Worm (Caenorhabditis elegans) whole organism, L4/young adult: ENCODE results near the gene F32D8.15.

Experiments used
- W03F9.2 ChIP-seq: fragments of 150-350 bp; optimal IDR thresholded peaks from 2 replicates; lab custom pipeline; 2014; ENCODE audit warnings: missing biosample characterization, missing genetic modification characterization
- dao-5 ChIP-seq: sonication (generic microtip); optimal IDR thresholded peaks from 2 replicates; lab custom pipeline; 2016; ENCODE audit warnings: missing genotype, missing genetic modification characterization, moderate library complexity, missing compliant biosample characterization
- him-1 ChIP-seq: sonication (generic microtip); optimal IDR thresholded peaks from 2 replicates; lab custom pipeline; 2016; ENCODE audit warnings: missing genotype, missing genetic modification reagents, missing genetic modification characterization, missing compliant biosample characterization

Gene F32D8.15

DNA sequence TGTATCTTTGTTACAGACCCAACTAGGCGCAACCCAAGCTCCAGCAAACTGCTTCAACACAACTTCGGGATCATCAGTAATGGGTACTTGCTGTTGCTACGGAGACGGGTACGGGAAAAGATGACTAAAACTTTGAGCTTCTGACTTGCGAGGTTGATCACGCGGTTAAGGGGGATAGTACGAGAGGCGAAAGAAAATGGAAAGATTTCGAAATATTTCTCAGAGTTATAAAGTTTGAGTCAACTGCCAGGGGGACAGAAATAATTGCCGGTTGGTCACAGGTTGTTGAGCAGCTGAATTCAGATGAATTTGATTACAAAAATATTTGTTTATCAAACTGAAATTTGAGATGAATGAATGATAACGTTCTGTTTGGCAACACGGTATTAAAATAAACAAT lies 21.8 kb downstream of the F32D8.15 start:
- TF ChIP-seq W03F9.2 (tag; lab: Kevin White, UChicago): no peak

DNA sequence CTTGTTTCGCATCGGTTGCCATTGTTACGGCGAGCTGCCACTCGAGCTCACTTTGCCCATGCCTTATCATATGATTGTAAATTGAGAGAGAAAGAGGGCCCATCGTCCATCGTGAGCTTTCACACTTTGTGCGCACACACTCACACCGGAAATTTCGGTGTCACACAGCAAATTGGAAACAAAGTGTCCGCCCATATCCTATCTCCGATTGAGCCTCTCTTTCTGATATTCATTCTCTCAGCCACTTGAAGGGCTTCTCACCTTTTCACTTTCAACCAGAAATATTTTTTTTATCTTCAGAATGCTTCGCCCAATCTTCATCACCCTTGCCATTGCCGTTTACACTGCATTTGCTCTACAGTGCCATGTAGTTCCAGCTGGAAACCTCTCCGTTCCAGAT lies 25.7 kb downstream of the F32D8.15 start, which contains the start of gene F58B4.3:
Gene F58B4.3, plus strand, starts transcription at position 301 of the 400 bp plus-strand sequence.
- no peak for TF ChIP-seq W03F9.2 (tag; lab: Kevin White, UChicago)
- no peak for TF ChIP-seq him-1 (tag; lab: Kevin White, UChicago)
- no peak for TF ChIP-seq dao-5 (tag; lab: Kevin White, UChicago)

DNA sequence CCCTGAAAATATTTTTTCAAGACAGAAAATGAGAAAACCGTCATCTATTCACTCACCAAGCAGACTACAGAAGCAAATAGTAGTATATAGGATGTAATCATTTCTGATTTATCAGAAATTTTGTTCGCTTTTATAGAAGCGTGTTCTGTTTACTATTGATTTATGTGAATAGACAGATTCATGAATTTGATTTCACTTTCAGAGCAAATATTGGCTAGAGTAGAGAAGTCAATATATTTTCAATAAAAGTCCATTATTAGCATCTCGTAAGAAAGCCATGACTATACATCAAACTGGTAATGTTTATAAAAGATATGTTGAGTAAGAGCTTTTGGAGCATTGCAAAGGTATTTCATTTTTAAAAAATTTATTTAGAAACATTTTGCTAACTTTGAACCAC lies 27.3 kb downstream of the F32D8.15 start, which contains the start of gene scvp-1:
Gene scvp-1, minus strand, starts transcription at position 101 of the 400 bp plus-strand sequence.
- TF ChIP-seq dao-5 (tag; lab: Kevin White, UChicago): no peak

DNA sequence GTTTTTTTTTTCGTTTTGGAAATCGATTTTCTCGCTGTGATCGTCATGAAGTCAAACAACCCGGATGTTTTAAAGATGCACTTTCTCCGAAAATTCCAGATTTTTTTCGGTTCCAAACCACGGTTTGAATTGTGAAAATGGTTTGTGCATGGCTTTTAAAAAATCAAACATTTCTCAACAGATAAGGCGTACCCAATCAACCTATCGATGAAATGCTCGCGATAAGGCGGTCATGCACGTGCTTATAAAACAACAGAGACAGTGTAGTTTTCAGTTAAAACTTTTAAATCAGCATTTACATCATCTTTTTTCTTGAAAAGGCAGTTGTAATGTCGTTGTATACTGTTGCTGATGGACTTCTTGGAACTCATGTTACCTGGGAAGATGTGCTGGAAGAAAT lies 28.6 kb downstream of the F32D8.15 start, which contains the start of gene F58B4.5:
Gene F58B4.5, plus strand, starts transcription at position 283 of the 400 bp plus-strand sequence.
- no peak for TF ChIP-seq dao-5 (tag; lab: Kevin White, UChicago)
- no peak for TF ChIP-seq him-1 (tag; lab: Kevin White, UChicago)
- peak; percentile 21 for TF ChIP-seq W03F9.2 (tag; lab: Kevin White, UChicago)

DNA sequence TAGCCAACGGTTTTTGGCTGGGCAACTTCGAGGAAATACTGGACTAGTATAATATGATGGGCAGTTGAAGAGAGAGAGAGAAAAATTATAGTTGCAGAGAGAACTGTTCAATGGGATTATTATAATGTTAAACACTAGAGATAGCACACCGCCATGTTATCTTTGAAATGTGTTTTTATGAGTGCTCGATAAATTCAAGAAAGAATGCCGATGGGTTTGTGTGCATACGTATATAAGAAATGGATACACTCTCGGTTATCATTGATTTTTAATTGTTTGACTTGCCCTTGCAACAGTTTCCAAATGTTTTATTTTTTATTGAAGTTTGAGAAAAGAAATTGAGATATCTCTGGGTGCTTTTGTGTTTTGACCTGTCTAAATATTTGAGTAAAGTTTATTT lies 32.8 kb downstream of the F32D8.15 start, which contains the start of gene F17C11.12:
Gene F17C11.12, minus strand, starts transcription at position 240 of the 400 bp plus-strand sequence.
- TF ChIP-seq dao-5 (tag; lab: Kevin White, UChicago) (no peak), him-1 (tag; lab: Kevin White, UChicago) (no peak), W03F9.2 (tag; lab: Kevin White, UChicago) (no peak)

DNA sequence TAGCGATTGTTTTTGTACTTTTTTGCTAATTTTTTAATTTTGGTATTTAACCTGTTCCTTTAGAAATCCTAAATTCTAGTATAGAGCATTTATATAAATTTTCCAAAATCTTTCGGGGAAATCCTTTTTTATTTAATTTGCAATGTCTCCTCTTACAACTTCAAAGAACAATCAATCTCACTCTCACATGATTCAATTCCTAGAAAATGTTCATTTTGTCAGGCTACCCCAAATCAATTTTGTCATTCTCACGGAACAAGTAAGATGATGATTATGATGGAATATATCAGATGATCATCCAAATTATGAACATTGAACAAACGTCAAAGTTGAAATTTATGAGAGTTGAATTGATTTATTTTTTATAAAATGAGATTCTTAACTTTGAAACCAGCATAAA lies 33.4 kb downstream of the F32D8.15 start:
- TF ChIP-seq W03F9.2 (tag; lab: Kevin White, UChicago) (peak; percentile 10), dao-5 (tag; lab: Kevin White, UChicago) (no peak)

DNA sequence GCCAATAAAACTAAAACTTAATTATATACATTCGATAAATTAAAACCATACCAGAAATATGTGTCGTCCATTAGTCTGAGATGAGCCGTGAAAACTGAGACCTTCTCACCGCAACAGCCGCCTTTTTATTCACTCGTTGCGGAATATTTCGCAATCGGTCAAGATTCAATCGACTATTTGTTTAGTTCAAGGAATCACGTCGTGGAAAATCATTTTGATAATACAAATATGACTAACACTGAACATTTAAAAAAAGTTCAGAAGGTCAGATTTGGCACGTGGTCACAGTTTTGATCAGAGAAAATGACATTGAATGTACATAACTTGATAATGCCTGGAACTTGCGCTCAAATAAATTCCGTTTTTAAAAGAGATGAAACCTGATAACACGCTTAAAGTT lies 34.9 kb downstream of the F32D8.15 start, which contains the start of gene F17C11.11:
Gene F17C11.11, minus strand, starts transcription at position 79 of the 400 bp plus-strand sequence.
- TF ChIP-seq W03F9.2 (tag; lab: Kevin White, UChicago): no peak
- TF ChIP-seq dao-5 (tag; lab: Kevin White, UChicago): no peak
- no peak for TF ChIP-seq him-1 (tag; lab: Kevin White, UChicago)

DNA sequence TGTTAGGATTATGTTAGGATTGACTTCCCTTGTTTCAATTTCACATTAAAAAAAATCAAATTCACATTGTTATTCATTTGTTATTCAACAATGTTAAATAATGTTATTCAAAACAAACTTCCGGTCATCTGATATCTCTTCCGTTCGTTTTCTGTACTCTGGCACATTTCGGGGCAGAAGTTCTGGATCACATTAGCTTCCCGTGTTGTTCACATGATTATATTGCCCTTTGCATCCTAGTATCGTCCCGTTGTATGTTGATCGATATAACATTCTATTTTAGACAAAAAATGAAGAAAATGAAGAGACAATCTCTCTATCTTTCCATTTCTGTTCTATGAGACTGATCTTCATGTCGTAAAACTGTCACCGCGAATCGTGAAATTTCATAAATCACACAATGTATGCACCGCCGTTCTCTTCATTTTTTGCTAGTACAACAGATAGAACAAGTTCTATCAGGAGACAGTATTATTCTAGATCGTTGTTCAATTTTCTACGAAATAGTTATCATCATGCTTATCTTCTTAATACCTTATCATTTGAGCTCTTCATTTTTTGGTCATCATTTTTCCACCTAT lies 36.2 kb downstream of the F32D8.15 start:
- TF ChIP-seq W03F9.2 (tag; lab: Kevin White, UChicago) (no peak), dao-5 (tag; lab: Kevin White, UChicago) (no peak), him-1 (tag; lab: Kevin White, UChicago) (no peak)

DNA sequence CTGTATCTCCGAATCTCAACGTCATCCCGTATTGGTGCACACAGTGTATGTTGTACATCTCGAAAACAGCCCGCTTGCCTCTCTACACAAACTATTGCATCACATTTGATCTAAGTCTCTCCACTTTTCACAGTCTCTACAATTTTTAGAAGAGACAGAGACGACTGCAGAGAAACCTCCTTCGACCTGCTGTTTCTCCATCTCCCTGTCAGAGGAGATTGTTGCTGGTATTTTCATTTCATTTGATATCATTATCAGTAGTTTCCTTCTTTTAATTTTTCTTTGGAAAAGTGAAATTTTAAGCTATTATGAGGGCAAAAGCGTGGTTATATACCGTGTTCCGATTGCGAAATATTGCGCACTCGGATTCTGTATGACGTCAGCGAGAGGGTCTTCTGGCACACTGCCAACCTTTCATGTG lies 36.7 kb downstream of the F32D8.15 start:
- TF ChIP-seq W03F9.2 (tag; lab: Kevin White, UChicago) (peak; percentile 19), him-1 (tag; lab: Kevin White, UChicago) (no peak)

DNA sequence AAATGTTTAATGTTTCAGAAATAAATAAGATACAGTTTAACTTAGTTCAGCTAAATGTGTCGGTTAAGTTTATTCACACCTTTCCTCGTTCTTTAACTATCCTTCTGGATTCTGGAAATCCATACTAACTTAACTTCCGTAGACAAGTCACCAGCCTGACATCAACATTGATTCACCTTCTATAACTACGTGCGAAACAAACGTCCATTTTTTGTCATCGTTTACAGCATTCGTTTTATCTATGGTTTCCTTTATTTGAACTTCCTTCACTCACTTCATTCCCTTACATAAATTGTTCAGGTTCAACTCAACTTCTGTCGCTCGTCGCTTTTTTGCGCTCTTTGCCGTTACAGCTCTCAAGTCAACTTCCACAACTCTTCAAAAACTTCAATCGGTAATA lies 37.3 kb downstream of the F32D8.15 start, which contains the start of gene F17C11.26:
Gene F17C11.26, plus strand, starts transcription at position 301 of the 400 bp plus-strand sequence.
- TF ChIP-seq W03F9.2 (tag; lab: Kevin White, UChicago): no peak
- no peak for TF ChIP-seq him-1 (tag; lab: Kevin White, UChicago)
- TF ChIP-seq dao-5 (tag; lab: Kevin White, UChicago): no peak

DNA sequence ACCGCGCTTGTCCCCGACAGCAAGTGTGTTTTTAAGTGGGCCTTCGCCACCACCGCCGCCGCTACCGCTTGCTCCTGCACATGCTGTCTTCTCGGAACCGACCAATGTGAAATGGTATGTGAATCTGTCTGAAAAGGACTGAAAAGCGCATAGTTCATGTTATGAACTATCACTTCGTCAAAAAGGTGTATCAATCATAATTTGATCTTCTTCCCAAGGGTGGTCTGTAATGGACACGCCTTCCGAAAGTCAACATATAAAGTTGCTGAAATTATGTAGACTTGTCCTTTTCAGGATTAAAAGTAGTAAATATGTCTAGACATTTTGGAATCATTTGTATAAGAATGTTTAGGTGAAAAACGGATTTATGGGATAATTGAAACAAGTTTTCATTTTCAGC lies 38.3 kb downstream of the F32D8.15 start, which contains the start of gene zip-9:
Gene zip-9, plus strand, starts transcription at position 301 of the 400 bp plus-strand sequence.
- TF ChIP-seq dao-5 (tag; lab: Kevin White, UChicago) (no peak), him-1 (tag; lab: Kevin White, UChicago) (no peak), W03F9.2 (tag; lab: Kevin White, UChicago) (no peak)

DNA sequence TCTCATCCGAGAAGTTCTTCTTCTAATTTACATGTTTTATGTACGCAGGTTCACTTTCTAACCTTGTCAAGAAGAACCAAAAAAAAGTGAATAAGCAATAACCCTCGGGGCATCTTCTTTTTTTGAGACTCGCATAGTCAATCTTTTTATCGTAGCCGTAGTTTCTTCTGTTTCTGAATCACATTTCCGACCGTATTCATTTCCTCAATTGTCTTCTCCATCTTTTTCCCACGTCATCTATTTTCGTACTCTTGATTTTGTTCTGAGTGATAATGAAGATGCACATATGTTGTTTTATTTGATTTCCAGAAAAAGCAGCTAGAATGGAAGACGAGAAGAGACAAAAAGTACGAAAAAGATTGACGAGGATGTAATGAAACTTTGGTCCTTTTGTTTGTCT lies 41.1 kb downstream of the F32D8.15 start:
- TF ChIP-seq him-1 (tag; lab: Kevin White, UChicago): no peak
- TF ChIP-seq W03F9.2 (tag; lab: Kevin White, UChicago): no peak

DNA sequence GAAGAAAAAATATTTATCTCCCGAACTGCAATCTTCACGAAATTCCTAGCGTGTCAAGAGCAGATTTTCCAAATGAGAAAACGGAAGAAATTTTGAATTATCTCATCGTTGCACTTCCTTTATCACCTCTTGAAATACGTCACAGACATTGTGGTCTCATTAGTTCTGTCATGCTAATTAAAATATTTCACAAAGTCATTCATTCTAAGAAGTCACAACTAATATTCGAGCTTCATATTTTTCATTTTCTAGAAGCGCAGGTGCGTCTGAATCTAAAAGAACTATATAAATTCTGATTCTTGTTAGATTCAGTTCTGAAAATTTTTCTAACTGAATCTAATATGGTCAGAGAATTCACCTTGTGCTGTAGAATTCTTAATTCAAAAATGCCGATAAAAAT lies 43.4 kb downstream of the F32D8.15 start:
- TF ChIP-seq dao-5 (tag; lab: Kevin White, UChicago) (no peak), W03F9.2 (tag; lab: Kevin White, UChicago) (no peak), him-1 (tag; lab: Kevin White, UChicago) (no peak)

DNA sequence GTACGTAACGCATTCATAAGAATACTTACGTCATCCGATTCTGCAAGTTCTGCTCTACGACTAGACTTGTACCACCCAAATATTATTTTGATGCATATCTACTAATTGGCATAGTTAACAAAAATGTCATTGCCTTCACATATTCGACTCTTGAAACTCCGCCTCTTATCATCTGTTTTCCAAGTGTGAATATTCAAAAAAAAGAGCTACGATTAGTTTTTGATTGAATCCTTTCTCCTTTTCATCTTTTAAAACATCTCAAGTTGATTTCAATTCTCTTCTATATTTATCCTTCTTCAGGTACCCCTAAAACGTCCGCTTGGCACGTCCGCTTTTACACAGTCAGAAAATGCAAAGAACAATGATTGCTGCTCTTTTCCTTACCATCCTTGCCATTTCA lies 44.1 kb downstream of the F32D8.15 start, which contains the start of gene F17C11.2:
Gene F17C11.2, plus strand, starts transcription at position 301 of the 400 bp plus-strand sequence.
- TF ChIP-seq dao-5 (tag; lab: Kevin White, UChicago): no peak
- TF ChIP-seq him-1 (tag; lab: Kevin White, UChicago): no peak
- TF ChIP-seq W03F9.2 (tag; lab: Kevin White, UChicago): no peak
